Fruit fly (Drosophila melanogaster) whole organism, embryonic: ENCODE measurements around the gene Obp19a.

Experiments
- CG1233 ChIP-seq: fragments of 200-800 bp; sonication (Bioruptor generic); optimal IDR thresholded peaks from 4 replicates; lab custom pipeline; 2018; ENCODE audit warnings: missing biosample characterization, mild to moderate bottlenecking, missing genetic modification characterization
- CG15073 ChIP-seq: fragments of 200-800 bp; sonication (Bioruptor generic); optimal IDR thresholded peaks from 2 replicates; lab custom pipeline; 2016; ENCODE audit warnings: missing biosample characterization, missing genetic modification characterization
- CG16813 ChIP-seq: fragments of 200-800 bp; sonication (Bioruptor generic); IDR thresholded peaks from 3 replicates; pipeline ENCODE4 v1.3.6; 2022; ENCODE audit warnings: missing biosample characterization, missing genetic modification characterization; ENCODE audit not compliant: partially characterized antibody
- CG17361 ChIP-seq: fragments of 200-800 bp; sonication (Bioruptor generic); IDR thresholded peaks from 3 replicates; pipeline ENCODE4 v1.3.6; 2022; ENCODE audit warnings: missing biosample characterization, missing genetic modification characterization
- CG2129 ChIP-seq: fragments of 200-800 bp; sonication (Bioruptor generic); IDR thresholded peaks from 2 replicates; pipeline ENCODE4 v1.3.6; 2022; ENCODE audit warnings: missing biosample characterization, missing genetic modification characterization; ENCODE audit not compliant: partially characterized antibody
- CG31224 ChIP-seq: fragments of 200-800 bp; sonication (Bioruptor generic); IDR thresholded peaks from 2 replicates; pipeline ENCODE4 v1.3.6; 2022; ENCODE audit warnings: missing biosample characterization, missing genetic modification characterization
- CG3163 ChIP-seq: fragments of 200-800 bp; sonication (Bioruptor generic); optimal IDR thresholded peaks from 3 replicates; lab custom pipeline; 2016; ENCODE audit warnings: missing biosample characterization, missing genetic modification characterization
- CG4360 ChIP-seq: fragments of 200-800 bp; sonication (Bioruptor generic); IDR thresholded peaks from 2 replicates; pipeline ENCODE4 v1.3.6; 2022; ENCODE audit warnings: missing biosample characterization, missing genetic modification characterization
- CG4707 ChIP-seq: fragments of 200-800 bp; sonication (Bioruptor generic); optimal IDR thresholded peaks from 2 replicates; lab custom pipeline; 2018; ENCODE audit warnings: missing biosample characterization, mild to moderate bottlenecking, missing genetic modification characterization, moderate library complexity
- CG4730 ChIP-seq: fragments of 200-800 bp; sonication (Bioruptor generic); IDR thresholded peaks from 2 replicates; pipeline ENCODE4 v1.3.6; 2022; ENCODE audit warnings: missing biosample characterization, missing genetic modification characterization
- CG5245 ChIP-seq: fragments of 200-800 bp; sonication (Bioruptor generic); optimal IDR thresholded peaks from 3 replicates; lab custom pipeline; 2016; ENCODE audit warnings: missing biosample characterization, missing genetic modification characterization
- CG6175 ChIP-seq: fragments of 200-800 bp; sonication (Bioruptor generic); IDR thresholded peaks from 3 replicates; pipeline ENCODE4 v1.3.6; 2022; ENCODE audit warnings: missing biosample characterization, missing genetic modification characterization
- CG8089 ChIP-seq: fragments of 200-800 bp; sonication (Bioruptor generic); optimal IDR thresholded peaks from 3 replicates; lab custom pipeline; 2016; ENCODE audit warnings: missing biosample characterization, missing genetic modification characterization
- CG9437 ChIP-seq: fragments of 200-800 bp; sonication (Bioruptor generic); optimal IDR thresholded peaks from 2 replicates; lab custom pipeline; 2018; ENCODE audit warnings: missing biosample characterization, mild to moderate bottlenecking, missing genetic modification characterization
- Doc2 ChIP-seq: fragments of 200-800 bp; sonication (Bioruptor generic); IDR thresholded peaks from 2 replicates; pipeline ENCODE4 v1.3.6; 2022; ENCODE audit warnings: missing biosample characterization, missing genetic modification characterization
- Dref ChIP-seq: fragments of 200-800 bp; sonication (Bioruptor generic); IDR thresholded peaks from 2 replicates; pipeline ENCODE4 v1.3.6; 2022; ENCODE audit warnings: missing biosample characterization, missing genetic modification characterization
- E2f2 ChIP-seq: fragments of 200-800 bp; sonication (Bioruptor generic); IDR thresholded peaks from 2 replicates; pipeline ENCODE4 v1.3.6; 2022; ENCODE audit warnings: missing biosample characterization, missing genetic modification characterization
- Eip74EF ChIP-seq, 2 experiments: fragments of 200-800 bp in 1 of 2; fragments of >200 bp in 1 of 2; sonication (Bioruptor generic) in 1 of 2; optimal IDR thresholded peaks; 2 replicates each; lab custom pipeline; 2017 to 2019; ENCODE audit warnings: missing biosample characterization in 2 of 2, missing genetic modification characterization in 2 of 2, mild to moderate bottlenecking in 1 of 2, moderate library complexity in 1 of 2
- HLH4C ChIP-seq: fragments of 200-800 bp; sonication (Bioruptor generic); IDR thresholded peaks from 3 replicates; pipeline ENCODE4 v1.3.6; 2022; ENCODE audit warnings: missing biosample characterization, missing genetic modification characterization; ENCODE audit not compliant: partially characterized antibody
- Hr51 ChIP-seq, 2 experiments: fragments of 200-800 bp; sonication (Bioruptor generic); optimal IDR thresholded peaks; 2 replicates in 1 of 2; 3 replicates in 1 of 2; lab custom pipeline; 2016 to 2018; ENCODE audit warnings: missing biosample characterization in 2 of 2, missing genetic modification characterization in 2 of 2, mild to moderate bottlenecking in 1 of 2, moderate library complexity in 1 of 2
- MESR4 ChIP-seq: fragments of 200-800 bp; sonication (Bioruptor generic); optimal IDR thresholded peaks from 2 replicates; lab custom pipeline; 2018; ENCODE audit warnings: missing biosample characterization, mild to moderate bottlenecking, missing genetic modification characterization, moderate library complexity
- NC2α ChIP-seq: fragments of 200-800 bp; sonication (Bioruptor generic); optimal IDR thresholded peaks from 2 replicates; lab custom pipeline; 2016; ENCODE audit warnings: missing biosample characterization, missing genetic modification characterization
- NC2β ChIP-seq: fragments of 200-800 bp; sonication (Bioruptor generic); optimal IDR thresholded peaks from 2 replicates; lab custom pipeline; 2016; ENCODE audit warnings: missing biosample characterization, missing genetic modification characterization
- Oli ChIP-seq: fragments of 200-800 bp; sonication (Bioruptor generic); optimal IDR thresholded peaks from 2 replicates; lab custom pipeline; 2018; ENCODE audit warnings: missing biosample characterization, mild to moderate bottlenecking, missing genetic modification characterization, moderate library complexity
- Pdp1 ChIP-seq, 2 experiments: fragments of 200-800 bp; sonication (Bioruptor generic); optimal IDR thresholded peaks; 3 replicates each; lab custom pipeline; 2016; ENCODE audit warnings: missing biosample characterization in 2 of 2, missing genetic modification characterization in 2 of 2, mild to moderate bottlenecking in 1 of 2, moderate library complexity in 1 of 2
- Sox102F ChIP-seq: fragments of 200-800 bp; sonication (Bioruptor generic); optimal IDR thresholded peaks from 2 replicates; lab custom pipeline; 2018; ENCODE audit warnings: missing biosample characterization, mild to moderate bottlenecking, missing genetic modification characterization, moderate library complexity
- Sry-δ ChIP-seq: fragments of 200-800 bp; sonication (Bioruptor generic); optimal IDR thresholded peaks from 2 replicates; lab custom pipeline; 2016; ENCODE audit warnings: missing biosample characterization, missing genetic modification characterization
- amos ChIP-seq: fragments of 200-800 bp; sonication (Bioruptor generic); IDR thresholded peaks from 2 replicates; pipeline ENCODE4 v1.3.6; 2022; ENCODE audit warnings: missing biosample characterization, missing genetic modification characterization; ENCODE audit not compliant: partially characterized antibody
- corto ChIP-seq: fragments of 200-800 bp; sonication (Bioruptor generic); optimal IDR thresholded peaks from 2 replicates; lab custom pipeline; 2016; ENCODE audit warnings: missing biosample characterization, mild to moderate bottlenecking, missing genetic modification characterization, moderate library complexity
- crol ChIP-seq: fragments of 200-800 bp; sonication (Bioruptor generic); IDR thresholded peaks from 2 replicates; pipeline ENCODE4 v1.3.6; 2022; ENCODE audit warnings: missing biosample characterization, missing genetic modification characterization
- crp ChIP-seq, 2 experiments: fragments of 200-800 bp; sonication (Bioruptor generic); optimal IDR thresholded peaks; 2 replicates in 1 of 2; 3 replicates in 1 of 2; lab custom pipeline; 2017; ENCODE audit warnings: missing biosample characterization in 2 of 2, missing genetic modification characterization in 2 of 2, mild to moderate bottlenecking in 1 of 2, moderate library complexity in 1 of 2
- disco-r ChIP-seq: fragments of 200-800 bp; sonication (Bioruptor generic); optimal IDR thresholded peaks from 2 replicates; lab custom pipeline; 2016; ENCODE audit warnings: missing biosample characterization, missing genetic modification characterization
- dmrt99B ChIP-seq: fragments of 200-800 bp; sonication (Bioruptor generic); optimal IDR thresholded peaks from 2 replicates; lab custom pipeline; 2018; ENCODE audit warnings: missing biosample characterization, mild to moderate bottlenecking, missing genetic modification characterization, moderate library complexity
- gem ChIP-seq: fragments of 200-800 bp; sonication (Bioruptor generic); optimal IDR thresholded peaks from 2 replicates; lab custom pipeline; 2019; ENCODE audit warnings: missing biosample characterization, mild to moderate bottlenecking, missing genetic modification characterization, moderate library complexity
- gro ChIP-seq: fragments of 200-800 bp; sonication (Bioruptor generic); optimal IDR thresholded peaks from 2 replicates; lab custom pipeline; 2016; ENCODE audit warnings: missing biosample characterization, missing genetic modification characterization
- gt ChIP-seq: fragments of 200-800 bp; sonication (Bioruptor generic); IDR thresholded peaks from 2 replicates; pipeline ENCODE4 v1.3.6; 2022; ENCODE audit warnings: missing biosample characterization, missing genetic modification characterization
- hb ChIP-seq: fragments of 200-800 bp; sonication (Bioruptor generic); IDR thresholded peaks from 3 replicates; pipeline ENCODE4 v1.3.6; 2022; ENCODE audit warnings: missing biosample characterization, missing genetic modification characterization; ENCODE audit not compliant: partially characterized antibody
- inv ChIP-seq: fragments of 200-800 bp; sonication (Bioruptor generic); IDR thresholded peaks from 2 replicates; pipeline ENCODE4 v1.3.6; 2022; ENCODE audit warnings: missing biosample characterization, missing genetic modification characterization; ENCODE audit not compliant: partially characterized antibody
- nmo ChIP-seq: fragments of 200-800 bp; sonication (Bioruptor generic); optimal IDR thresholded peaks from 2 replicates; lab custom pipeline; 2018; ENCODE audit warnings: missing biosample characterization, mild to moderate bottlenecking, missing genetic modification characterization, moderate library complexity
- pzg ChIP-seq: fragments of 200-800 bp; sonication (Bioruptor generic); optimal IDR thresholded peaks from 3 replicates; lab custom pipeline; 2018; ENCODE audit warnings: missing biosample characterization, mild to moderate bottlenecking, missing genetic modification characterization, moderate library complexity
- repo ChIP-seq: fragments of 200-800 bp; sonication (Bioruptor generic); optimal IDR thresholded peaks from 2 replicates; lab custom pipeline; 2016; ENCODE audit warnings: missing biosample characterization, missing genetic modification characterization
- rib ChIP-seq: fragments of 200-800 bp; sonication (Bioruptor generic); IDR thresholded peaks from 2 replicates; pipeline ENCODE4 v1.3.6; 2022; ENCODE audit warnings: missing biosample characterization, missing genetic modification characterization
- sens ChIP-seq: fragments of 200-800 bp; sonication (Bioruptor generic); peaks from one replicate; lab custom pipeline; 2016; ENCODE audit warnings: missing biosample characterization, missing genetic modification characterization
- tgo ChIP-seq: fragments of 200-800 bp; sonication (Bioruptor generic); IDR thresholded peaks from 3 replicates; pipeline ENCODE4 v1.3.6; 2022; ENCODE audit warnings: missing biosample characterization, missing genetic modification characterization
- unc-4 ChIP-seq: fragments of 200-800 bp; sonication (Bioruptor generic); IDR thresholded peaks from 2 replicates; pipeline ENCODE4 v1.3.6; 2022; ENCODE audit warnings: missing biosample characterization, missing genetic modification characterization; ENCODE audit not compliant: partially characterized antibody
- usp ChIP-seq: fragments of >200 bp; optimal IDR thresholded peaks from 2 replicates; lab custom pipeline; 2017; ENCODE audit warnings: missing biosample characterization, missing genetic modification characterization
- vfl ChIP-seq: fragments of 200-800 bp; sonication (Bioruptor generic); optimal IDR thresholded peaks from 2 replicates; lab custom pipeline; 2016; ENCODE audit warnings: missing biosample characterization, missing genetic modification characterization
- vnd ChIP-seq: fragments of 200-800 bp; sonication (Bioruptor generic); IDR thresholded peaks from 3 replicates; pipeline ENCODE4 v1.3.6; 2022; ENCODE audit warnings: missing biosample characterization, missing genetic modification characterization; ENCODE audit not compliant: partially characterized antibody
- zen2 ChIP-seq: fragments of 200-800 bp; sonication (Bioruptor generic); IDR thresholded peaks from 3 replicates; pipeline ENCODE4 v1.3.6; 2022; ENCODE audit warnings: missing biosample characterization, missing genetic modification characterization; ENCODE audit not compliant: partially characterized antibody
- zfh2 ChIP-seq: fragments of 200-800 bp; sonication (Bioruptor generic); optimal IDR thresholded peaks from 2 replicates; lab custom pipeline; 2016; ENCODE audit warnings: missing biosample characterization, missing genetic modification characterization

Obp19a gene

dm6 chrX:20426818-20427217 lies 11.3 kb downstream of the Obp19a start, which contains the start of gene CG15456 (continued):
- TF ChIP-seq Sox102F (GFP tag; lab: Kevin White, UChicago) (no peak), vnd (GFP tag; lab: Robert Waterston, UW) (peak; percentile 59; the same call in 2 of the 3 replicates), pzg (GFP tag; lab: Kevin White, UChicago) (peak; percentile 15), CG5245 (GFP tag; lab: Kevin White, UChicago) (no peak), unc-4 (GFP tag; lab: Robert Waterston, UW) (peak; percentile 42; the same call in 1 of the 2 replicates), usp (no peak), CG8089 (no peak), crp (GFP tag; optimal IDR thresholded peaks at IDR 0.05; lab: Kevin White, UChicago) (peak; percentile 40 to 89), corto (GFP tag; lab: Kevin White, UChicago) (no peak), CG6175 (GFP tag; lab: Robert Waterston, UW) (no peak), sens (GFP tag; lab: Kevin White, UChicago) (peak; percentile 78), Doc2 (GFP tag; lab: Robert Waterston, UW) (no peak), CG31224 (no peak), nmo (GFP tag; lab: Kevin White, UChicago) (no peak), vfl (GFP tag; lab: Kevin White, UChicago) (no peak), gt (GFP tag; lab: Robert Waterston, UW) (no peak), HLH4C (peak; percentile 61), inv (GFP tag; lab: Robert Waterston, UW) (0 out of 2 replicates have a peak, but pooled peaks have one; percentile 18), CG4730 (GFP tag; lab: Robert Waterston, UW) (no peak), crol (GFP tag; lab: Robert Waterston, UW) (no peak), CG15073 (GFP tag; lab: Kevin White, UChicago) (no peak), amos (GFP tag; lab: Robert Waterston, UW) (peak; percentile 44; the same call in 1 of the 2 replicates), CG4360 (GFP tag; lab: Robert Waterston, UW) (no peak), Dref (GFP tag; lab: Robert Waterston, UW) (peak; percentile 59), Oli (tag; lab: Kevin White, UChicago) (no peak), gem (tag; lab: Kevin White, UChicago) (no peak), MESR4 (GFP tag; lab: Kevin White, UChicago) (peak; percentile 46), gro (GFP tag; lab: Kevin White, UChicago) (no peak), NC2α (no peak), rib (GFP tag; lab: Robert Waterston, UW) (no peak), CG16813 (peak; percentile 64), Eip74EF (GFP tag; optimal IDR thresholded peaks at IDR 0.05; lab: Kevin White, UChicago) (no peak), tgo (GFP tag; lab: Robert Waterston, UW) (no peak), CG17361 (no peak), dmrt99B (tag; lab: Kevin White, UChicago) (no peak), Hr51 (GFP tag; optimal IDR thresholded peaks at IDR 0.05; lab: Kevin White, UChicago) (no peak), CG3163 (no peak), repo (no peak), zfh2 (GFP tag; lab: Kevin White, UChicago) (no peak), CG4707 (GFP tag; lab: Kevin White, UChicago) (no peak), CG9437 (no peak), CG2129 (GFP tag; lab: Robert Waterston, UW) (no peak), Sry-δ (GFP tag; lab: Kevin White, UChicago) (peak; percentile 14), NC2β (GFP tag; lab: Kevin White, UChicago) (no peak), hb (GFP tag; lab: Robert Waterston, UW) (no peak), Pdp1 (GFP tag; optimal IDR thresholded peaks at IDR 0.05; lab: Kevin White, UChicago) (peak in 1 of 2 experiments; percentile 97), zen2 (GFP tag; lab: Robert Waterston, UW) (no peak), E2f2 (GFP tag; lab: Robert Waterston, UW) (peak; percentile 90), disco-r (GFP tag; lab: Kevin White, UChicago) (no peak), CG1233 (GFP tag; lab: Kevin White, UChicago) (no peak)
